Worm (Caenorhabditis elegans) whole organism, late embryonic: ENCODE data around the gene kin-15.

ENCODE experiments used
- Y22D7AL.16 ChIP-seq: sonication (generic microtip); optimal IDR thresholded peaks from 2 replicates; lab custom pipeline; 2016; ENCODE audit warnings: missing genetic modification characterization, missing compliant biosample characterization
- ama-1 ChIP-seq: fragments of 150-350 bp; optimal IDR thresholded peaks from 2 replicates; lab custom pipeline; 2014
- dmd-4 ChIP-seq: sonication (generic microtip); optimal IDR thresholded peaks from 2 replicates; lab custom pipeline; 2016; ENCODE audit warnings: borderline replicate concordance, missing genetic modification characterization, missing compliant biosample characterization
- dve-1 ChIP-seq: sonication (generic microtip); optimal IDR thresholded peaks from 2 replicates; lab custom pipeline; 2017; ENCODE audit warnings: antibody characterized with exemption, mild to moderate bottlenecking, missing genetic modification characterization, missing compliant biosample characterization
- hlh-15 ChIP-seq: sonication (generic microtip); optimal IDR thresholded peaks from 2 replicates; lab custom pipeline; 2016; ENCODE audit warnings: missing genetic modification characterization, missing compliant biosample characterization
- hlh-30 ChIP-seq: sonication (generic microtip); optimal IDR thresholded peaks from 2 replicates; lab custom pipeline; 2017; ENCODE audit warnings: antibody characterized with exemption, missing genetic modification characterization, missing compliant biosample characterization; ENCODE audit not compliant: insufficient read depth
- lin-11 ChIP-seq: fragments of 200-800 bp; sonication (Bioruptor generic); optimal IDR thresholded peaks from 2 replicates; lab custom pipeline; 2018; ENCODE audit warnings: mild to moderate bottlenecking, missing genetic modification characterization, missing compliant biosample characterization
- nfya-1 ChIP-seq: sonication (generic microtip); optimal IDR thresholded peaks from 2 replicates; lab custom pipeline; 2017; ENCODE audit warnings: missing genetic modification characterization, mild to moderate bottlenecking, missing compliant biosample characterization, antibody characterized with exemption, moderate library complexity
- pax-1 ChIP-seq: fragments of 150-350 bp; optimal IDR thresholded peaks from 2 replicates; lab custom pipeline; 2014; ENCODE audit warnings: missing biosample characterization, missing genetic modification characterization
- pha-4 ChIP-seq: fragments of 150-350 bp; optimal IDR thresholded peaks from 2 replicates; lab custom pipeline; 2018; ENCODE audit warnings: missing biosample characterization, missing genetic modification reagents, missing genetic modification characterization
- pqm-1 ChIP-seq: sonication (generic microtip); optimal IDR thresholded peaks from 2 replicates; lab custom pipeline; 2016; ENCODE audit warnings: missing genetic modification characterization, missing compliant biosample characterization
- tbx-7 ChIP-seq: sonication (generic microtip); optimal IDR thresholded peaks from 2 replicates; lab custom pipeline; 2016; ENCODE audit warnings: missing genotype, missing genetic modification characterization, missing compliant biosample characterization
- unc-3 ChIP-seq, 2 experiments: fragments of 200-800 bp in 1 of 2; sonication (Bioruptor generic) in 1 of 2; sonication (generic microtip) in 1 of 2; conservative IDR thresholded peaks in 1 of 2; optimal IDR thresholded peaks in 1 of 2; 2 replicates each; pipeline versions ENCODE4 v1.3.6 to Lab custom; 2016 to 2022; ENCODE audit warnings: missing compliant biosample characterization in 2 of 2, missing genetic modification characterization in 2 of 2, missing genetic modification reagents in 1 of 2

DNA sequence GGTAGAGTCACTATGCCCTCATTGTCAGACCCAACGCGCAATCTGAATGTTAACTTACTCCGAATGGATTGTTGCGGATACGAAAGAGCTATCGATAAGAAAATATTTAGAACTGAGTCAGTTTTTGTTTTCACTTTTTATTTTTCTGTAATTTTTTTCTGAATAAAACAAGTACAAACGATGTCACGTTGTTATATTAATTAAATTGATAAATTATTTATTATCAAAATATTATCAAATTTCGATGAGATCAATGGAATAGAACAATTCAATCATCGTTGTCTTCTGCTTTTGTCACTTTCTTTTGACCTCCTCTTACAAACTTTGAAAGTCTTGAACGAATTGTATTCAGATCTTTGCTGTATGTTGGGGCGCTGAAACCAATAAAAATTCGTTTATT, 26.5 kb downstream of the kin-15 start, which contains the start of gene mpz-6:
- TF ChIP-seq pqm-1 (tag; lab: Kevin White, UChicago), result no peak
- no peak for TF ChIP-seq pax-1 (tag; lab: Kevin White, UChicago)
- TF ChIP-seq nfya-1 (tag; lab: Kevin White, UChicago), result no peak
- no peak for TF ChIP-seq dve-1 (tag; lab: Kevin White, UChicago)
- no peak for TF ChIP-seq dmd-4 (tag; lab: Kevin White, UChicago)
- no peak for TF ChIP-seq unc-3 (GFP tag; conservative IDR thresholded peaks at IDR 0.05; lab: Robert Waterston, UW)
- TF ChIP-seq unc-3 (tag; optimal IDR thresholded peaks at IDR 0.05; lab: Kevin White, UChicago), result no peak
- no peak for TF ChIP-seq ama-1 (lab: Kevin White, UChicago)
- TF ChIP-seq hlh-30 (tag; lab: Kevin White, UChicago), result no peak
- TF ChIP-seq lin-11 (tag; lab: Kevin White, UChicago), result no peak
- TF ChIP-seq pha-4, result no peak
- TF ChIP-seq tbx-7 (tag; lab: Kevin White, UChicago), result no peak
- TF ChIP-seq Y22D7AL.16 (tag; lab: Kevin White, UChicago), result no peak
- TF ChIP-seq hlh-15 (tag; lab: Kevin White, UChicago), result no peak
